Worm (Caenorhabditis elegans): ENCODE measurements around the gene F41H8.2.

DNA sequence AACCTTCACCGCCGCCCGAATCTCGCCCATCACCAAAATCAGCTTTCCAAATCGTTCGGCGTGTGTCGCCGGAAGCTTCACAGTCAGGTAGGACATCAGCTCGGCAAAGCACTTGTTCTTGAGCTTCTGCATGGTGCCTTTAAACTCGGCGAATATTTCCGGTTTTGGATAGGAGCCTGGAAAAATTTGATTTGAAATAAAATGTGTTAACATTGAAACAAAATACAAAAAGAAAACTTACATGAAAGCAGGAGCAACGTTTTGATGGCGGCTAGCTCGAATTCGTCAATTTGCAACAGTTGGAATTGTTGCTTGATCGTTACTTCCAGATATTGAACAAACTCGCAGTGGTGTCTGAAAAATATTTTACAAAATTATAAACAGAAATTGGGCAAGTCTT lies 23.5 kb upstream of the F41H8.2 start:
- TF ChIP-seq him-1 (tag; optimal IDR thresholded peaks at IDR 0.05) (no peak), dao-5 (tag; optimal IDR thresholded peaks at IDR 0.05) (no peak)

Measured in whole organism, L4/young adult.